Worm (Caenorhabditis elegans) whole organism, L4 larva: Measurements from ENCODE around the gene F10E9.3.
A peak's percentile ranks its signal among the peaks of the same experiment; 100 is the strongest.

Source experiments
- F49E8.2 ChIP-seq: sonication (generic microtip); optimal IDR thresholded peaks from 2 replicates; lab custom pipeline; 2016; ENCODE audit warnings: missing compliant biosample characterization, mild to moderate bottlenecking, missing genetic modification characterization, borderline replicate concordance
- ama-1 ChIP-seq: fragments of 150-350 bp; optimal IDR thresholded peaks from 2 replicates; lab custom pipeline; 2014; ENCODE audit warnings: inconsistent platforms, mixed read lengths
- ceh-32 ChIP-seq: sonication (generic microtip); optimal IDR thresholded peaks from 2 replicates; lab custom pipeline; 2016; ENCODE audit warnings: mild to moderate bottlenecking, missing genetic modification characterization, missing compliant biosample characterization; ENCODE audit not compliant: poor library complexity
- ces-1 ChIP-seq: fragments of 150-350 bp; sonication (generic microtip); optimal IDR thresholded peaks from 4 replicates; lab custom pipeline; 2014; ENCODE audit warnings: missing biosample characterization, missing genetic modification reagents, missing genetic modification characterization
- egl-27 ChIP-seq: sonication (generic microtip); optimal IDR thresholded peaks from 3 replicates; lab custom pipeline; 2017; ENCODE audit warnings: missing biosample characterization, missing genetic modification reagents, missing genetic modification characterization
- mep-1 ChIP-seq: fragments of 150-350 bp; sonication (generic microtip); optimal IDR thresholded peaks from 3 replicates; lab custom pipeline; 2014; ENCODE audit warnings: missing biosample characterization, missing genetic modification characterization
- mxl-3 ChIP-seq: fragments of 200-800 bp; sonication (Bioruptor generic); optimal IDR thresholded peaks from 2 replicates; lab custom pipeline; 2018; ENCODE audit warnings: mild to moderate bottlenecking, missing genetic modification characterization, missing compliant biosample characterization
- nhr-28 ChIP-seq: fragments of 150-350 bp; optimal IDR thresholded peaks from 2 replicates; lab custom pipeline; 2014; ENCODE audit warnings: missing biosample characterization, missing genetic modification characterization
- pha-4 ChIP-seq, 2 experiments: fragments of 150-350 bp in 1 of 2; fragments of 200-800 bp in 1 of 2; sonication (Bioruptor generic) in 1 of 2; IDR thresholded peaks in 1 of 2; optimal IDR thresholded peaks in 1 of 2; 2 replicates each; pipeline versions ENCODE4 v1.3.6 to Lab custom; 2014 to 2022; ENCODE audit warnings: missing genetic modification characterization in 2 of 2, missing genetic modification reagents in 2 of 2, missing biosample characterization in 1 of 2, missing compliant biosample characterization in 1 of 2
- set-16 ChIP-seq: fragments of 200-800 bp; sonication (Bioruptor generic); IDR thresholded peaks from 2 replicates; pipeline ENCODE4 v1.3.6; 2022; ENCODE audit warnings: missing genetic modification reagents, missing genetic modification characterization, missing compliant biosample characterization
- spr-3 ChIP-seq: fragments of 200-800 bp; sonication (Bioruptor generic); optimal IDR thresholded peaks from 2 replicates; lab custom pipeline; 2018; ENCODE audit warnings: mild to moderate bottlenecking, missing genetic modification characterization, missing compliant biosample characterization
- unc-130 ChIP-seq: sonication (generic microtip); optimal IDR thresholded peaks from 2 replicates; lab custom pipeline; 2016; ENCODE audit warnings: missing genetic modification reagents, missing genetic modification characterization, missing compliant biosample characterization
- zfp-2 ChIP-seq: sonication (generic microtip); optimal IDR thresholded peaks from 2 replicates; lab custom pipeline; 2016; ENCODE audit warnings: mild to moderate bottlenecking, missing genetic modification characterization, missing compliant biosample characterization

- TF ChIP-seq pha-4 (GFP tag; IDR thresholded peaks at IDR 0.05; lab: Robert Waterston, UW) (no peak; the same call in 1 of the 2 replicates), pha-4 (tag; optimal IDR thresholded peaks at IDR 0.05; lab: Kevin White, UChicago) (no peak), ceh-32 (tag; lab: Kevin White, UChicago) (no peak), ama-1 (no peak), egl-27 (tag; lab: Kevin White, UChicago) (no peak), spr-3 (GFP tag; lab: Kevin White, UChicago) (no peak), F49E8.2 (no peak), ces-1 (GFP tag; lab: Kevin White, UChicago) (no peak), mep-1 (tag; lab: Kevin White, UChicago) (no peak), unc-130 (GFP tag; lab: Kevin White, UChicago) (no peak), zfp-2 (no peak), mxl-3 (GFP tag; lab: Kevin White, UChicago) (no peak), nhr-28 (tag; lab: Kevin White, UChicago) (no peak), set-16 (peak; percentile 98)
Measured at ce11 chrIII:8262599-8262998, 48.2 kb upstream of the F10E9.3 start.
